Worm (Caenorhabditis elegans) whole organism, L3 larva: ENCODE data around the gene acr-25.

Experiments
- aly-2 ChIP-seq: fragments of 150-350 bp; optimal IDR thresholded peaks from 2 replicates; lab custom pipeline; 2014; ENCODE audit warnings: missing biosample characterization, missing genetic modification characterization
- ama-1 ChIP-seq: fragments of 150-350 bp; optimal IDR thresholded peaks from 2 replicates; lab custom pipeline; 2018
- ceh-28 ChIP-seq: fragments of 150-350 bp; optimal IDR thresholded peaks from 2 replicates; lab custom pipeline; 2014; ENCODE audit warnings: missing biosample characterization, missing genetic modification reagents, missing genetic modification characterization
- ceh-82 ChIP-seq: fragments of 150-350 bp; optimal IDR thresholded peaks from 2 replicates; lab custom pipeline; 2014; ENCODE audit warnings: missing biosample characterization, missing genetic modification characterization
- ceh-9 ChIP-seq: sonication (generic microtip); optimal IDR thresholded peaks from 2 replicates; lab custom pipeline; 2018; ENCODE audit warnings: missing biosample characterization, missing genetic modification characterization
- daf-12 ChIP-seq: fragments of 150-350 bp; optimal IDR thresholded peaks from 2 replicates; lab custom pipeline; 2014; ENCODE audit warnings: missing biosample characterization, missing genetic modification reagents, missing genetic modification characterization
- egl-27 ChIP-seq: sonication (generic microtip); optimal IDR thresholded peaks from 4 replicates; lab custom pipeline; 2017; ENCODE audit warnings: missing biosample characterization, missing genetic modification reagents, missing genetic modification characterization
- elt-1 ChIP-seq: fragments of 150-350 bp; optimal IDR thresholded peaks from 2 replicates; lab custom pipeline; 2014; ENCODE audit warnings: missing biosample characterization, missing genetic modification characterization
- elt-2 ChIP-seq: sonication (generic microtip); optimal IDR thresholded peaks from 2 replicates; lab custom pipeline; 2016; ENCODE audit warnings: missing genetic modification reagents, mild to moderate bottlenecking, missing genetic modification characterization, missing compliant biosample characterization
- elt-3 ChIP-seq, 3 experiments: fragments of 150-350 bp in 1 of 3; sonication (generic microtip) in 2 of 3; optimal IDR thresholded peaks; 2 replicates in 2 of 3; 4 replicates in 1 of 3; lab custom pipeline; 2014 to 2017; ENCODE audit warnings: missing biosample characterization in 3 of 3, missing genetic modification characterization in 3 of 3
- fkh-10 ChIP-seq: sonication (generic microtip); optimal IDR thresholded peaks from 2 replicates; lab custom pipeline; 2017; ENCODE audit warnings: missing biosample characterization, missing genetic modification reagents, missing genetic modification characterization
- fkh-2 ChIP-seq: fragments of 150-350 bp; optimal IDR thresholded peaks from 2 replicates; lab custom pipeline; 2014; ENCODE audit warnings: missing biosample characterization, missing genetic modification reagents, missing genetic modification characterization
- fos-1 ChIP-seq: fragments of 150-350 bp; optimal IDR thresholded peaks from 2 replicates; lab custom pipeline; 2014; ENCODE audit warnings: missing biosample characterization, missing genetic modification characterization
- hmg-11 ChIP-seq: sonication (generic microtip); optimal IDR thresholded peaks from 2 replicates; lab custom pipeline; 2016; ENCODE audit warnings: missing genetic modification characterization, missing compliant biosample characterization
- jun-1 ChIP-seq: fragments of 150-350 bp; optimal IDR thresholded peaks from 2 replicates; lab custom pipeline; 2014; ENCODE audit warnings: missing biosample characterization, missing genetic modification reagents, missing genetic modification characterization
- lin-15B ChIP-seq: fragments of 150-350 bp; optimal IDR thresholded peaks from 2 replicates; lab custom pipeline; 2014; ENCODE audit warnings: missing biosample characterization, missing genetic modification characterization
- lsy-12 ChIP-seq: sonication (generic microtip); optimal IDR thresholded peaks from 2 replicates; lab custom pipeline; 2016; ENCODE audit warnings: mild to moderate bottlenecking, missing genetic modification characterization, missing compliant biosample characterization
- mdl-1 ChIP-seq: fragments of 150-350 bp; optimal IDR thresholded peaks from 2 replicates; lab custom pipeline; 2014; ENCODE audit warnings: missing biosample characterization, missing genetic modification characterization
- mml-1 ChIP-seq: fragments of 150-350 bp; sonication (generic microtip); optimal IDR thresholded peaks from 3 replicates; lab custom pipeline; 2014; ENCODE audit warnings: missing biosample characterization, missing genetic modification characterization
- nhr-11 ChIP-seq: fragments of 150-350 bp; optimal IDR thresholded peaks from 2 replicates; lab custom pipeline; 2014; ENCODE audit warnings: missing biosample characterization, missing genetic modification characterization
- nhr-12 ChIP-seq: fragments of 150-350 bp; optimal IDR thresholded peaks from 2 replicates; lab custom pipeline; 2014; ENCODE audit warnings: missing biosample characterization, missing genetic modification characterization
- nhr-237 ChIP-seq: fragments of 150-350 bp; optimal IDR thresholded peaks from 2 replicates; lab custom pipeline; 2014; ENCODE audit warnings: missing biosample characterization, missing genetic modification characterization
- nhr-25 ChIP-seq: sonication (generic microtip); optimal IDR thresholded peaks from 2 replicates; lab custom pipeline; 2017; ENCODE audit warnings: missing biosample characterization, missing genetic modification characterization
- nhr-28 ChIP-seq: fragments of 150-350 bp; optimal IDR thresholded peaks from 2 replicates; lab custom pipeline; 2014; ENCODE audit warnings: missing biosample characterization, missing genetic modification characterization
- nhr-43 ChIP-seq: sonication (generic microtip); optimal IDR thresholded peaks from 2 replicates; lab custom pipeline; 2016; ENCODE audit warnings: mild to moderate bottlenecking, missing genetic modification characterization, missing compliant biosample characterization; ENCODE audit not compliant: poor library complexity, severe bottlenecking
- nhr-67 ChIP-seq: fragments of 150-350 bp; optimal IDR thresholded peaks from 2 replicates; lab custom pipeline; 2014; ENCODE audit warnings: missing biosample characterization, missing genetic modification characterization
- nhr-76 ChIP-seq: fragments of 150-350 bp; sonication (generic microtip); optimal IDR thresholded peaks from 5 replicates; lab custom pipeline; 2014; ENCODE audit warnings: missing biosample characterization, missing genetic modification characterization
- nhr-77 ChIP-seq: fragments of 150-350 bp; optimal IDR thresholded peaks from 2 replicates; lab custom pipeline; 2014; ENCODE audit warnings: missing biosample characterization, missing genetic modification characterization
- pha-4 ChIP-seq: fragments of 150-350 bp; optimal IDR thresholded peaks from 2 replicates; lab custom pipeline; 2014; ENCODE audit warnings: missing biosample characterization, missing genetic modification reagents, missing genetic modification characterization
- pqm-1 ChIP-seq: fragments of 150-350 bp; optimal IDR thresholded peaks from 2 replicates; lab custom pipeline; 2017; ENCODE audit warnings: missing biosample characterization, missing genetic modification characterization, inconsistent platforms
- sea-2 ChIP-seq: fragments of 150-350 bp; sonication (generic microtip); optimal IDR thresholded peaks from 4 replicates; lab custom pipeline; 2014; ENCODE audit warnings: missing biosample characterization, missing genetic modification reagents, missing genetic modification characterization
- skn-1 ChIP-seq: fragments of 150-350 bp; optimal IDR thresholded peaks from 2 replicates; lab custom pipeline; 2014; ENCODE audit warnings: missing biosample characterization, missing genetic modification characterization
- snpc-4 ChIP-seq: fragments of 150-350 bp; optimal IDR thresholded peaks from 2 replicates; lab custom pipeline; 2014; ENCODE audit warnings: missing biosample characterization, missing genetic modification characterization
- unc-39 ChIP-seq: sonication (generic microtip); optimal IDR thresholded peaks from 4 replicates; lab custom pipeline; 2017; ENCODE audit warnings: missing biosample characterization, missing genetic modification characterization
- unc-62 ChIP-seq: fragments of 150-350 bp; sonication (generic microtip); optimal IDR thresholded peaks from 4 replicates; lab custom pipeline; 2014; ENCODE audit warnings: missing biosample characterization, missing genetic modification reagents, missing genetic modification characterization
- zag-1 ChIP-seq: fragments of 150-350 bp; optimal IDR thresholded peaks from 2 replicates; lab custom pipeline; 2014; ENCODE audit warnings: missing biosample characterization, missing genetic modification characterization

Gene acr-25

DNA sequence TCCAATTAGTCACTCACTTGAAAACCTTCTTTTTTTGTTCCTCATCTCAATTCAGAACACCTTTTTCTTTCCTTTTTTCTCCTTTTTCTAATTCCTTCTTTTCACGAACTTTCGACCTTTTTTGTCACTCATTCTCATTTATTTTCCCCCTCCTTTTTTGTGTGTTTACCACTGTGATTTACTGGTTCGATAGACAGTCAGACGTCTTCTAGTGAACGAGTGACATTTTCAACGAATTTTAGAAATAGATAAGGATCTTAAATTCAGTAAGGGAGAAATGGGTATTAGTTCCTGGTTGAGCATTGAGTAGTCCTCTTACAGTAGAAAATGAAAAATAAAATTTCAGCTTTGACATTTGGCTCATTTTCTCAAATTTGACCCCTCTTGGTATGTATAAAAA, 27.8 kb downstream of the acr-25 start:
- TF ChIP-seq nhr-25 (tag; lab: Kevin White, UChicago): peak; percentile 33
- TF ChIP-seq egl-27 (tag; lab: Kevin White, UChicago): no peak
- TF ChIP-seq elt-1: peak; percentile 74

DNA sequence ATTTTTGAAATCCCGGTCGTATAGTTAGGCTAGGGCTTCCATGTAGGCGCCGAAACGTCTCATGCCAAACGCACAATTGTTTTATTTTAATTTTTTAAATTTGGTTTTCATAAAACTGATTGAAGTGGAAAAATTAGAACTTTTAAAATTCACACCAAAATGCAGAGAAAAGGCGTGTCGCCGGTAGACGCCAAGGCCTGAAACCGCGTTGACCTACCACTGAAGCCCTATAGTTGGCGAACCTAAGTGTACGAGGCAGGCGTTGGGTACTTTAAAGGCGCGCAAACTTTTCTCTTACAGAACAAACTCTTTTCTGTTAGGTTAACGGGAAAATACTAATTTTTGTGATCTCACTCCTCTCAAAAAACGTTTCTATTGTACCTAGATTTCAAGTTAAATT, 29.2 kb downstream of the acr-25 start, which contains the start of gene Y73B6BL.44:
Gene Y73B6BL.44 (plus strand): TSS at position 301 of the 400 bp plus-strand sequence.
- TF ChIP-seq nhr-12 (no peak), zag-1 (tag; lab: Kevin White, UChicago) (no peak), lin-15B (tag; lab: Kevin White, UChicago) (no peak), nhr-76 (no peak), elt-3 (tag; optimal IDR thresholded peaks at IDR 0.05; lab: Kevin White, UChicago) (no peak), nhr-28 (tag; lab: Kevin White, UChicago) (no peak), nhr-237 (tag; lab: Kevin White, UChicago) (no peak), pqm-1 (tag; lab: Kevin White, UChicago) (no peak), nhr-67 (no peak), egl-27 (tag; lab: Kevin White, UChicago) (no peak), sea-2 (no peak), hmg-11 (tag; lab: Kevin White, UChicago) (no peak), mdl-1 (no peak), nhr-11 (tag; lab: Kevin White, UChicago) (no peak), mml-1 (no peak), daf-12 (no peak), unc-39 (no peak), aly-2 (no peak)

DNA sequence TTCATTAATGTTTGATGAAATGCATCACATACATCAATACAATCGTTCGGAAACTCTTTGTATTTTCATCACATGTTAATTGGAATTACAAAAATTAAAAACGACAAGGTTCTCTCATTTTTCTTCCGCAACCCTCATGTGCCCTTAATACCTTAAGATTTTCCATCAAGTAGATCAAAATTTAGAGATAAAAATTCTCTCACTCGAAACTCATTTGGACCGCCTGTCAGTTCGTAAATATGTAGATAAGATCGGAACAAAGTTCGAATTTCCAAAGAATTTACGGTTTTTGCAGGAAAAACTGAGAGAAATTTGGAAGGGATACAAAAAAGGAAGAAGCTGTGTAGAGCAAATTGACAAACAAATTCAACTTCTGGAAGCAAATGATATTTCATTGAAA, 32.0 kb downstream of the acr-25 start:
- TF ChIP-seq elt-1: peak; percentile 65
- TF ChIP-seq hmg-11 (tag; lab: Kevin White, UChicago): no peak
- TF ChIP-seq lin-15B (tag; lab: Kevin White, UChicago): no peak
- no peak for TF ChIP-seq unc-62 (GFP tag; lab: Kevin White, UChicago)
- TF ChIP-seq nhr-25 (tag; lab: Kevin White, UChicago): peak; percentile 21
- TF ChIP-seq pqm-1 (tag; lab: Kevin White, UChicago): no peak
- TF ChIP-seq ama-1 (lab: Kevin White, UChicago): no peak
- no peak for TF ChIP-seq elt-2 (tag; lab: Kevin White, UChicago)

DNA sequence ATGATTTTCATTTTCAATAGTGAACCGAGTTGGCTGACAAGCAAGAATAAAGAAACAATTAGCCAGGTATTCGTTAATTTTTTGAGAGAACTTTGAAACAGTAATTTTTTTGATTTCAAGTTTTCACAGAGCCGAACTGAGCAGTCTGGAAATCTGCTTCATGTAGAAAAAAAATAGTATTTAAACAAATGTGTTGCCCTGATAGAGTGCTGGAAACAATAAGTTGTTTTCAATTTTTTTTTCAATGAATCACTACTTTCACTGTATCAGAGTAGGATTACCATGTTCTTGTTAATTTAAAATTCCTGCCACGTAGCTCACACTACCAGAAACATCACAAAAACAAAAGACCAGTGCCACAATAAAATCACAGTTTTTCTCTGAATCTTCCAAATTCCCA, 36.3 kb downstream of the acr-25 start:
- TF ChIP-seq lin-15B (tag; lab: Kevin White, UChicago) (no peak), nhr-11 (tag; lab: Kevin White, UChicago) (no peak), ceh-28 (tag; lab: Kevin White, UChicago) (no peak), egl-27 (tag; lab: Kevin White, UChicago) (no peak), fos-1 (tag; lab: Kevin White, UChicago) (no peak), ceh-9 (tag; lab: Kevin White, UChicago) (no peak), snpc-4 (tag; lab: Kevin White, UChicago) (no peak), ceh-82 (tag; lab: Kevin White, UChicago) (no peak), lsy-12 (tag; lab: Kevin White, UChicago) (no peak), nhr-67 (no peak), fkh-10 (GFP tag; lab: Kevin White, UChicago) (no peak), elt-1 (no peak), elt-3 (tag; optimal IDR thresholded peaks at IDR 0.05; lab: Kevin White, UChicago) (no peak), nhr-77 (no peak), mml-1 (no peak)
- TF ChIP-seq, all 47 proteins: peak for 0

DNA sequence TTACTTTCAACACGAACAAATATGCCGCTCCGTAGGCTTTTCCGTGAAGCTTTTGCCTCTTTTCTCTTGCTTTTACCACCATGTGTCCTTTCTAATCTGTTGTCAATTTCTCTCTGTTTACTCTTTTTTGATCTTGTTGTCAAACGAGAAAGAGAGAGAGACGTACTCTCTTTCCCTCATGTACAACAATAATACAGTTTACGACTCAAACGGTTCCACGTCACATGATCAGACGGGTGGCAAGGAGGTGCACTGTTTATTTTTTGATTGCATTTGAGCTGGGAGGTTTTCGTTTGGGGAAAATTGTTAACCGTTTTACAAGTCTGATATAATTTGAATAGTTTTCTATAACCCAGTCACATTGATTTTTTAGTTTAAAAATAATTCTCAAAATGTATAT, 36.7 kb downstream of the acr-25 start:
- TF ChIP-seq fkh-2 (tag; lab: Kevin White, UChicago): no peak
- no peak for TF ChIP-seq lsy-12 (tag; lab: Kevin White, UChicago)
- TF ChIP-seq nhr-43 (tag; lab: Kevin White, UChicago): no peak
- TF ChIP-seq nhr-12: no peak
- TF ChIP-seq skn-1 (tag; lab: Kevin White, UChicago): no peak
- peak; percentile 100 for TF ChIP-seq pha-4 (tag; lab: Kevin White, UChicago)
- peak; percentile 58 for TF ChIP-seq elt-2 (tag; lab: Kevin White, UChicago)
- TF ChIP-seq nhr-67: no peak
- no peak for TF ChIP-seq daf-12
- peak; percentile 56 for TF ChIP-seq pqm-1 (tag; lab: Kevin White, UChicago)
- no peak for TF ChIP-seq ceh-9 (tag; lab: Kevin White, UChicago)
- TF ChIP-seq elt-3 (tag; optimal IDR thresholded peaks at IDR 0.05; lab: Kevin White, UChicago): no peak
- no peak for TF ChIP-seq jun-1
- no peak for TF ChIP-seq unc-39
